Worm (Caenorhabditis elegans) whole organism, L3 larva: Measurements from ENCODE around the gene Y54F10AM.15.

Source experiments
- R02D3.7 ChIP-seq: fragments of 150-350 bp; optimal IDR thresholded peaks from 2 replicates; lab custom pipeline; 2014; ENCODE audit warnings: missing biosample characterization, missing genetic modification characterization
- ZK546.5 ChIP-seq: sonication (generic microtip); optimal IDR thresholded peaks from 2 replicates; lab custom pipeline; 2017; ENCODE audit warnings: missing biosample characterization, missing genetic modification characterization
- aly-2 ChIP-seq: fragments of 150-350 bp; optimal IDR thresholded peaks from 2 replicates; lab custom pipeline; 2014; ENCODE audit warnings: missing biosample characterization, missing genetic modification characterization
- ama-1 ChIP-seq: fragments of 150-350 bp; optimal IDR thresholded peaks from 2 replicates; lab custom pipeline; 2018
- ceh-16 ChIP-seq: sonication (generic microtip); optimal IDR thresholded peaks from 2 replicates; lab custom pipeline; 2017; ENCODE audit warnings: missing biosample characterization, missing genetic modification characterization
- ceh-28 ChIP-seq: fragments of 150-350 bp; optimal IDR thresholded peaks from 2 replicates; lab custom pipeline; 2014; ENCODE audit warnings: missing biosample characterization, missing genetic modification reagents, missing genetic modification characterization
- ceh-82 ChIP-seq: fragments of 150-350 bp; optimal IDR thresholded peaks from 2 replicates; lab custom pipeline; 2014; ENCODE audit warnings: missing biosample characterization, missing genetic modification characterization
- ceh-9 ChIP-seq: sonication (generic microtip); optimal IDR thresholded peaks from 2 replicates; lab custom pipeline; 2018; ENCODE audit warnings: missing biosample characterization, missing genetic modification characterization
- daf-12 ChIP-seq: fragments of 150-350 bp; optimal IDR thresholded peaks from 2 replicates; lab custom pipeline; 2014; ENCODE audit warnings: missing biosample characterization, missing genetic modification reagents, missing genetic modification characterization
- egl-27 ChIP-seq: sonication (generic microtip); optimal IDR thresholded peaks from 4 replicates; lab custom pipeline; 2017; ENCODE audit warnings: missing biosample characterization, missing genetic modification reagents, missing genetic modification characterization
- egl-5 ChIP-seq: fragments of 150-350 bp; optimal IDR thresholded peaks from 2 replicates; lab custom pipeline; 2017; ENCODE audit warnings: missing biosample characterization, missing genetic modification reagents, missing genetic modification characterization, inconsistent platforms
- elt-1 ChIP-seq: fragments of 150-350 bp; optimal IDR thresholded peaks from 2 replicates; lab custom pipeline; 2014; ENCODE audit warnings: missing biosample characterization, missing genetic modification characterization
- elt-2 ChIP-seq: sonication (generic microtip); optimal IDR thresholded peaks from 2 replicates; lab custom pipeline; 2016; ENCODE audit warnings: missing genetic modification reagents, mild to moderate bottlenecking, missing genetic modification characterization, missing compliant biosample characterization
- elt-3 ChIP-seq, 3 experiments: fragments of 150-350 bp in 1 of 3; sonication (generic microtip) in 2 of 3; optimal IDR thresholded peaks; 2 replicates in 2 of 3; 4 replicates in 1 of 3; lab custom pipeline; 2014 to 2017; ENCODE audit warnings: missing biosample characterization in 3 of 3, missing genetic modification characterization in 3 of 3
- eor-1 ChIP-seq, 2 experiments: fragments of 150-350 bp; optimal IDR thresholded peaks; 2 replicates each; lab custom pipeline; 2014 to 2018; ENCODE audit warnings: missing biosample characterization in 2 of 2, missing genetic modification characterization in 2 of 2
- fkh-10 ChIP-seq: sonication (generic microtip); optimal IDR thresholded peaks from 2 replicates; lab custom pipeline; 2017; ENCODE audit warnings: missing biosample characterization, missing genetic modification reagents, missing genetic modification characterization
- fkh-2 ChIP-seq: fragments of 150-350 bp; optimal IDR thresholded peaks from 2 replicates; lab custom pipeline; 2014; ENCODE audit warnings: missing biosample characterization, missing genetic modification reagents, missing genetic modification characterization
- fos-1 ChIP-seq: fragments of 150-350 bp; optimal IDR thresholded peaks from 2 replicates; lab custom pipeline; 2014; ENCODE audit warnings: missing biosample characterization, missing genetic modification characterization
- hmg-11 ChIP-seq: sonication (generic microtip); optimal IDR thresholded peaks from 2 replicates; lab custom pipeline; 2016; ENCODE audit warnings: missing genetic modification characterization, missing compliant biosample characterization
- jun-1 ChIP-seq: fragments of 150-350 bp; optimal IDR thresholded peaks from 2 replicates; lab custom pipeline; 2014; ENCODE audit warnings: missing biosample characterization, missing genetic modification reagents, missing genetic modification characterization
- lin-15B ChIP-seq: fragments of 150-350 bp; optimal IDR thresholded peaks from 2 replicates; lab custom pipeline; 2014; ENCODE audit warnings: missing biosample characterization, missing genetic modification characterization
- lin-39 ChIP-seq: fragments of 150-350 bp; optimal IDR thresholded peaks from 2 replicates; lab custom pipeline; 2018; ENCODE audit warnings: missing biosample characterization, missing genetic modification reagents, missing genetic modification characterization
- lsy-12 ChIP-seq: sonication (generic microtip); optimal IDR thresholded peaks from 2 replicates; lab custom pipeline; 2016; ENCODE audit warnings: mild to moderate bottlenecking, missing genetic modification characterization, missing compliant biosample characterization
- mdl-1 ChIP-seq: fragments of 150-350 bp; optimal IDR thresholded peaks from 2 replicates; lab custom pipeline; 2014; ENCODE audit warnings: missing biosample characterization, missing genetic modification characterization
- mml-1 ChIP-seq: fragments of 150-350 bp; sonication (generic microtip); optimal IDR thresholded peaks from 3 replicates; lab custom pipeline; 2014; ENCODE audit warnings: missing biosample characterization, missing genetic modification characterization
- nfya-1 ChIP-seq: sonication (generic microtip); optimal IDR thresholded peaks from 2 replicates; lab custom pipeline; 2017; ENCODE audit warnings: missing genetic modification characterization, mild to moderate bottlenecking, missing compliant biosample characterization, antibody characterized with exemption, moderate library complexity; ENCODE audit not compliant: insufficient read depth
- nhr-11 ChIP-seq: fragments of 150-350 bp; optimal IDR thresholded peaks from 2 replicates; lab custom pipeline; 2014; ENCODE audit warnings: missing biosample characterization, missing genetic modification characterization
- nhr-12 ChIP-seq: fragments of 150-350 bp; optimal IDR thresholded peaks from 2 replicates; lab custom pipeline; 2014; ENCODE audit warnings: missing biosample characterization, missing genetic modification characterization
- nhr-23 ChIP-seq: fragments of 150-350 bp; optimal IDR thresholded peaks from 2 replicates; lab custom pipeline; 2014; ENCODE audit warnings: missing biosample characterization, missing genetic modification reagents, missing genetic modification characterization
- nhr-237 ChIP-seq: fragments of 150-350 bp; optimal IDR thresholded peaks from 2 replicates; lab custom pipeline; 2014; ENCODE audit warnings: missing biosample characterization, missing genetic modification characterization
- nhr-25 ChIP-seq: sonication (generic microtip); optimal IDR thresholded peaks from 2 replicates; lab custom pipeline; 2017; ENCODE audit warnings: missing biosample characterization, missing genetic modification characterization
- nhr-28 ChIP-seq: fragments of 150-350 bp; optimal IDR thresholded peaks from 2 replicates; lab custom pipeline; 2014; ENCODE audit warnings: missing biosample characterization, missing genetic modification characterization
- nhr-43 ChIP-seq: sonication (generic microtip); optimal IDR thresholded peaks from 2 replicates; lab custom pipeline; 2016; ENCODE audit warnings: mild to moderate bottlenecking, missing genetic modification characterization, missing compliant biosample characterization; ENCODE audit not compliant: poor library complexity, severe bottlenecking
- nhr-67 ChIP-seq: fragments of 150-350 bp; optimal IDR thresholded peaks from 2 replicates; lab custom pipeline; 2014; ENCODE audit warnings: missing biosample characterization, missing genetic modification characterization
- nhr-76 ChIP-seq: fragments of 150-350 bp; sonication (generic microtip); optimal IDR thresholded peaks from 5 replicates; lab custom pipeline; 2014; ENCODE audit warnings: missing biosample characterization, missing genetic modification characterization
- nhr-77 ChIP-seq: fragments of 150-350 bp; optimal IDR thresholded peaks from 2 replicates; lab custom pipeline; 2014; ENCODE audit warnings: missing biosample characterization, missing genetic modification characterization
- pha-4 ChIP-seq: fragments of 150-350 bp; optimal IDR thresholded peaks from 2 replicates; lab custom pipeline; 2014; ENCODE audit warnings: missing biosample characterization, missing genetic modification reagents, missing genetic modification characterization
- pqm-1 ChIP-seq: fragments of 150-350 bp; optimal IDR thresholded peaks from 2 replicates; lab custom pipeline; 2017; ENCODE audit warnings: missing biosample characterization, missing genetic modification characterization, inconsistent platforms
- sea-2 ChIP-seq: fragments of 150-350 bp; sonication (generic microtip); optimal IDR thresholded peaks from 4 replicates; lab custom pipeline; 2014; ENCODE audit warnings: missing biosample characterization, missing genetic modification reagents, missing genetic modification characterization
- skn-1 ChIP-seq: fragments of 150-350 bp; optimal IDR thresholded peaks from 2 replicates; lab custom pipeline; 2014; ENCODE audit warnings: missing biosample characterization, missing genetic modification characterization
- snpc-4 ChIP-seq: fragments of 150-350 bp; optimal IDR thresholded peaks from 2 replicates; lab custom pipeline; 2014; ENCODE audit warnings: missing biosample characterization, missing genetic modification characterization
- tbx-2 ChIP-seq: sonication (generic microtip); optimal IDR thresholded peaks from 2 replicates; lab custom pipeline; 2016; ENCODE audit warnings: mild to moderate bottlenecking, missing genetic modification characterization, missing compliant biosample characterization
- unc-39 ChIP-seq: sonication (generic microtip); optimal IDR thresholded peaks from 4 replicates; lab custom pipeline; 2017; ENCODE audit warnings: missing biosample characterization, missing genetic modification characterization
- unc-62 ChIP-seq: fragments of 150-350 bp; sonication (generic microtip); optimal IDR thresholded peaks from 4 replicates; lab custom pipeline; 2014; ENCODE audit warnings: missing biosample characterization, missing genetic modification reagents, missing genetic modification characterization
- zag-1 ChIP-seq: fragments of 150-350 bp; optimal IDR thresholded peaks from 2 replicates; lab custom pipeline; 2014; ENCODE audit warnings: missing biosample characterization, missing genetic modification characterization
- ztf-11 ChIP-seq: fragments of 150-350 bp; optimal IDR thresholded peaks from 2 replicates; lab custom pipeline; 2014; ENCODE audit warnings: missing biosample characterization, missing genetic modification characterization
- ztf-4 ChIP-seq: fragments of 150-350 bp; optimal IDR thresholded peaks from 2 replicates; lab custom pipeline; 2014; ENCODE audit warnings: missing biosample characterization, missing genetic modification characterization

Gene Y54F10AM.15

DNA sequence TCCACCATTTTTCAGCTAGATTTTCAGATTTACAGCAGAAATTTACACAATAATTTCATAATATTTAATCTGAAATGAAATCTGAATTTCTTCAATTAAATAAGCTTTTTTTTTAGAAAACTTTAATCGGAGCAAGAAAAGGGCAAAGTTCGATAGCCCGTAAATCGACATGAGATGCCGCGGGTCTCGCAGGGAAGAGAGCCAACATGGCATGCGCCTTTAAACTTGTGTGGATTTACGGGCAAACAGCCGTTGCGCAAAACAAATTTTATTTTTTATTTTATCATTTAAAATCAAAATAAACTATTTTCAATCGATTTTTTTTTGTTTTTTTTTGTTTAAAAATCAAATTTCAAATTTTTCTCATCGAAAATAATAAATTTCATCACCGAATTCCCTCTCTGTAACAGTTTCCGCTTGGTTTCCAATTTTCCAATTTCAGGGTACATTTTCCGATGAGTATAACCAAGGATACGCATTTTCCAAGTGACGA lies at the start of gene Y54F10AM.15, which contains the start of the genes rbc-2 and ndua-8:
TSS of gene Y54F10AM.15 (minus strand) at position 59 of the 493 bp plus-strand sequence.
TSS of gene rbc-2 (minus strand) at position 69 of the 493 bp plus-strand sequence.
TSS of gene ndua-8 (plus strand) at position 443 of the 493 bp plus-strand sequence.
- TF ChIP-seq ZK546.5 (peak; percentile 41), ceh-16 (tag; lab: Kevin White, UChicago) (no peak), R02D3.7 (peak; percentile 100), tbx-2 (tag; lab: Kevin White, UChicago) (peak; percentile 73), aly-2 (tag; lab: Kevin White, UChicago) (peak; percentile 15), nhr-23 (tag; lab: Kevin White, UChicago) (peak; percentile 96), ztf-4 (tag; lab: Kevin White, UChicago) (peak; percentile 29), lin-39 (tag; lab: Kevin White, UChicago) (peak; percentile 91), unc-39 (tag; lab: Kevin White, UChicago) (no peak), ama-1 (peak; percentile 60), egl-5 (tag; lab: Kevin White, UChicago) (peak; percentile 84), egl-27 (peak; percentile 42), lin-15B (tag; lab: Kevin White, UChicago) (peak; percentile 97), jun-1 (tag; lab: Kevin White, UChicago) (peak; percentile 58), nhr-12 (no peak), ztf-11 (no peak), pha-4 (tag; lab: Kevin White, UChicago) (peak; percentile 99), nhr-76 (no peak), fkh-2 (tag; lab: Kevin White, UChicago) (peak; percentile 13), nhr-77 (tag; lab: Kevin White, UChicago) (peak; percentile 22), fos-1 (tag; lab: Kevin White, UChicago) (no peak), mml-1 (tag; lab: Kevin White, UChicago) (no peak), skn-1 (peak; percentile 87), nhr-11 (tag; lab: Kevin White, UChicago) (peak; percentile 45), nhr-43 (no peak), ceh-28 (peak; percentile 82), lsy-12 (tag; lab: Kevin White, UChicago) (peak; percentile 76), unc-62 (GFP tag; lab: Kevin White, UChicago) (no peak), nhr-25 (tag; lab: Kevin White, UChicago) (peak; percentile 53), elt-1 (tag; lab: Kevin White, UChicago) (peak; percentile 78), nhr-237 (no peak), eor-1 (tag; optimal IDR thresholded peaks at IDR 0.05; lab: Kevin White, UChicago) (no peak), ceh-82 (tag; lab: Kevin White, UChicago) (peak; percentile 78), pqm-1 (tag; lab: Kevin White, UChicago) (peak; percentile 80), ceh-9 (no peak), daf-12 (tag; lab: Kevin White, UChicago) (no peak), sea-2 (GFP tag; lab: Kevin White, UChicago) (no peak), elt-3 (tag; optimal IDR thresholded peaks at IDR 0.05; lab: Kevin White, UChicago) (no peak), snpc-4 (tag; lab: Kevin White, UChicago) (peak; percentile 82), hmg-11 (tag; lab: Kevin White, UChicago) (peak; percentile 69), fkh-10 (GFP tag; lab: Kevin White, UChicago) (peak; percentile 88), zag-1 (peak; percentile 72), nhr-28 (tag; lab: Kevin White, UChicago) (no peak), nhr-67 (tag; lab: Kevin White, UChicago) (no peak), elt-2 (tag; lab: Kevin White, UChicago) (peak; percentile 70), mdl-1 (tag; lab: Kevin White, UChicago) (no peak), nfya-1 (tag; lab: Kevin White, UChicago) (peak; percentile 96)
- TF ChIP-seq, all 47 proteins: peak for 29
